Worm (Caenorhabditis elegans): ENCODE results near the gene str-182.

- TF ChIP-seq nhr-11 (tag; optimal IDR thresholded peaks at IDR 0.05) (no peak), ztf-11 (tag; optimal IDR thresholded peaks at IDR 0.05) (no peak), fkh-10 (GFP tag; optimal IDR thresholded peaks at IDR 0.05) (no peak), nhr-76 (tag; optimal IDR thresholded peaks at IDR 0.05) (no peak), jun-1 (tag; optimal IDR thresholded peaks at IDR 0.05) (peak; percentile 27), ceh-82 (tag; optimal IDR thresholded peaks at IDR 0.05) (no peak), nhr-25 (tag; optimal IDR thresholded peaks at IDR 0.05) (no peak), pqm-1 (tag; optimal IDR thresholded peaks at IDR 0.05) (peak; percentile 84), elt-3 (tag; optimal IDR thresholded peaks at IDR 0.05) (no peak), elt-1 (tag; optimal IDR thresholded peaks at IDR 0.05) (no peak), fos-1 (tag; optimal IDR thresholded peaks at IDR 0.05) (no peak), nhr-237 (tag; optimal IDR thresholded peaks at IDR 0.05) (no peak), ZK546.5 (tag; optimal IDR thresholded peaks at IDR 0.05) (no peak), elt-2 (tag; optimal IDR thresholded peaks at IDR 0.05) (peak; percentile 81)
Measured at ce11 chrV:10256050-10256449, 22.8 kb upstream of the str-182 start, which contains the start of gene nhr-232.
